Fruit fly (Drosophila melanogaster) whole organism, embryonic: ENCODE measurements around the gene CG6695.

Experiments
- Adf1 ChIP-seq: fragments of 200-800 bp; sonication (Bioruptor generic); IDR thresholded peaks from 2 replicates; pipeline ENCODE4 v1.3.6; 2022; ENCODE audit warnings: missing biosample characterization, missing genetic modification characterization
- Asciz ChIP-seq: fragments of 200-800 bp; sonication (Bioruptor generic); optimal IDR thresholded peaks from 2 replicates; lab custom pipeline; 2017; ENCODE audit warnings: missing biosample characterization, mild to moderate bottlenecking, missing genetic modification characterization, missing genetic modification reagents
- Atf-2 ChIP-seq: fragments of 200-800 bp; sonication (Bioruptor generic); optimal IDR thresholded peaks from 2 replicates; lab custom pipeline; 2016; ENCODE audit warnings: missing biosample characterization, missing genetic modification characterization
- Blimp-1 ChIP-seq: fragments of 200-800 bp; sonication (Bioruptor generic); optimal IDR thresholded peaks from 3 replicates; lab custom pipeline; 2018; ENCODE audit warnings: missing biosample characterization, missing genetic modification characterization, mild to moderate bottlenecking, moderate library complexity, missing genetic modification reagents
- CG1024 ChIP-seq: fragments of 200-800 bp; sonication (Bioruptor generic); IDR thresholded peaks from 2 replicates; pipeline ENCODE4 v1.3.6; 2022; ENCODE audit warnings: missing biosample characterization, missing genetic modification characterization
- CG10366 ChIP-seq: fragments of 200-800 bp; sonication (Bioruptor generic); IDR thresholded peaks from 2 replicates; pipeline ENCODE4 v1.3.6; 2022; ENCODE audit warnings: missing biosample characterization, missing genetic modification characterization
- CG11560 ChIP-seq: fragments of 200-800 bp; sonication (Bioruptor generic); IDR thresholded peaks from 3 replicates; pipeline ENCODE4 v1.3.6; 2022; ENCODE audit warnings: missing biosample characterization, missing genetic modification characterization
- CG12104 ChIP-seq: fragments of 200-800 bp; sonication (Bioruptor generic); optimal IDR thresholded peaks from 3 replicates; lab custom pipeline; 2016; ENCODE audit warnings: missing biosample characterization, missing genetic modification characterization
- CG12236 ChIP-seq: fragments of 200-800 bp; sonication (Bioruptor generic); optimal IDR thresholded peaks from 2 replicates; lab custom pipeline; 2016; ENCODE audit warnings: missing biosample characterization, missing genetic modification characterization
- CG13296 ChIP-seq: fragments of 200-800 bp; sonication (Bioruptor generic); optimal IDR thresholded peaks from 3 replicates; lab custom pipeline; 2018; ENCODE audit warnings: missing biosample characterization, mild to moderate bottlenecking, missing genetic modification characterization
- CG1529 ChIP-seq: fragments of 200-800 bp; sonication (Bioruptor generic); optimal IDR thresholded peaks from 3 replicates; lab custom pipeline; 2018; ENCODE audit warnings: missing biosample characterization, missing genetic modification characterization
- CG15514 ChIP-seq: fragments of 200-800 bp; sonication (Bioruptor generic); optimal IDR thresholded peaks from 3 replicates; lab custom pipeline; 2017; ENCODE audit warnings: missing biosample characterization, missing genetic modification characterization, mild to moderate bottlenecking, moderate library complexity, missing genetic modification reagents
- CG16815 ChIP-seq: fragments of 200-800 bp; sonication (Bioruptor generic); optimal IDR thresholded peaks from 3 replicates; lab custom pipeline; 2017; ENCODE audit warnings: missing biosample characterization, mild to moderate bottlenecking, missing genetic modification characterization
- CG2712 ChIP-seq: fragments of 200-800 bp; optimal IDR thresholded peaks from 3 replicates; lab custom pipeline; 2019; ENCODE audit warnings: missing biosample characterization, mild to moderate bottlenecking, missing genetic modification characterization, moderate library complexity
- CG30403 ChIP-seq: fragments of 200-800 bp; sonication (Bioruptor generic); optimal IDR thresholded peaks from 3 replicates; lab custom pipeline; 2016; ENCODE audit warnings: missing biosample characterization, missing genetic modification characterization
- CG31224 ChIP-seq: fragments of 200-800 bp; sonication (Bioruptor generic); IDR thresholded peaks from 2 replicates; pipeline ENCODE4 v1.3.6; 2022; ENCODE audit warnings: missing biosample characterization, missing genetic modification characterization
- CG31365 ChIP-seq: fragments of 200-800 bp; sonication (Bioruptor generic); optimal IDR thresholded peaks from 2 replicates; lab custom pipeline; 2018; ENCODE audit warnings: missing biosample characterization, mild to moderate bottlenecking, missing genetic modification characterization
- CG42726 ChIP-seq: fragments of 200-800 bp; sonication (Bioruptor generic); IDR thresholded peaks from 2 replicates; pipeline ENCODE4 v1.3.6; 2022; ENCODE audit warnings: missing biosample characterization, missing genetic modification characterization; ENCODE audit not compliant: partially characterized antibody
- CG4360 ChIP-seq: fragments of 200-800 bp; sonication (Bioruptor generic); IDR thresholded peaks from 2 replicates; pipeline ENCODE4 v1.3.6; 2022; ENCODE audit warnings: missing biosample characterization, missing genetic modification characterization
- CG8924 ChIP-seq: fragments of 200-800 bp; optimal IDR thresholded peaks from 3 replicates; lab custom pipeline; 2019; ENCODE audit warnings: missing biosample characterization, mild to moderate bottlenecking, missing genetic modification characterization, moderate library complexity
- CG8944 ChIP-seq: fragments of 200-800 bp; sonication (Bioruptor generic); optimal IDR thresholded peaks from 3 replicates; lab custom pipeline; 2016; ENCODE audit warnings: missing biosample characterization, missing genetic modification characterization
- Chrac-16 ChIP-seq: fragments of 200-800 bp; sonication (Bioruptor generic); optimal IDR thresholded peaks from 3 replicates; lab custom pipeline; 2016; ENCODE audit warnings: missing biosample characterization, missing genetic modification characterization
- CoRest ChIP-seq: fragments of 200-800 bp; sonication (Bioruptor generic); optimal IDR thresholded peaks from 3 replicates; lab custom pipeline; 2018; ENCODE audit warnings: missing biosample characterization, mild to moderate bottlenecking, missing genetic modification characterization, moderate library complexity
- Dad ChIP-seq: fragments of 200-800 bp; sonication (Bioruptor generic); optimal IDR thresholded peaks from 3 replicates; lab custom pipeline; 2016; ENCODE audit warnings: missing biosample characterization, missing genetic modification characterization
- Dref ChIP-seq: fragments of 200-800 bp; sonication (Bioruptor generic); IDR thresholded peaks from 2 replicates; pipeline ENCODE4 v1.3.6; 2022; ENCODE audit warnings: missing biosample characterization, missing genetic modification characterization
- Fer2 ChIP-seq: fragments of 200-800 bp; sonication (Bioruptor generic); optimal IDR thresholded peaks from 2 replicates; lab custom pipeline; 2018; ENCODE audit warnings: missing biosample characterization, mild to moderate bottlenecking, missing genetic modification characterization, moderate library complexity
- Gug ChIP-seq: fragments of 200-800 bp; sonication (Bioruptor generic); IDR thresholded peaks from 4 replicates; pipeline ENCODE4 v1.3.6; 2022; ENCODE audit warnings: missing biosample characterization, missing genetic modification characterization
- Hr78 ChIP-seq, 2 experiments: fragments of 200-800 bp in 1 of 2; fragments of >200 bp in 1 of 2; sonication (Bioruptor generic) in 1 of 2; optimal IDR thresholded peaks; 2 replicates each; lab custom pipeline; 2017 to 2019; ENCODE audit warnings: missing biosample characterization in 2 of 2, missing genetic modification characterization in 2 of 2, mild to moderate bottlenecking in 1 of 2, moderate library complexity in 1 of 2
- MBD-R2 ChIP-seq: fragments of 200-800 bp; sonication (Bioruptor generic); IDR thresholded peaks from 2 replicates; pipeline ENCODE4 v1.3.6; 2022; ENCODE audit warnings: missing biosample characterization, missing genetic modification characterization
- Med ChIP-seq: fragments of 200-800 bp; sonication (Bioruptor generic); peaks from one replicate; lab custom pipeline; 2016; ENCODE audit warnings: missing biosample characterization, missing genetic modification characterization, mild to moderate bottlenecking, inconsistent platforms, moderate library complexity
- NC2β ChIP-seq: fragments of 200-800 bp; sonication (Bioruptor generic); optimal IDR thresholded peaks from 2 replicates; lab custom pipeline; 2016; ENCODE audit warnings: missing biosample characterization, missing genetic modification characterization
- Ptx1 ChIP-seq: fragments of 200-800 bp; sonication (Bioruptor generic); IDR thresholded peaks from 2 replicates; pipeline ENCODE4 v1.3.6; 2022; ENCODE audit warnings: missing biosample characterization, missing genetic modification characterization
- az2 ChIP-seq: fragments of 200-800 bp; sonication (Bioruptor generic); optimal IDR thresholded peaks from 3 replicates; lab custom pipeline; 2016; ENCODE audit warnings: missing biosample characterization, missing genetic modification characterization
- bcd ChIP-seq: fragments of 200-800 bp; sonication (Bioruptor generic); optimal IDR thresholded peaks from 2 replicates; lab custom pipeline; 2017; ENCODE audit warnings: missing biosample characterization, mild to moderate bottlenecking, missing genetic modification characterization
- croc ChIP-seq: fragments of 200-800 bp; sonication (Bioruptor generic); conservative IDR thresholded peaks from 3 replicates; pipeline ENCODE4 v1.3.6; 2022; ENCODE audit warnings: missing biosample characterization, missing genetic modification characterization
- gcm2 ChIP-seq: fragments of 200-800 bp; sonication (Bioruptor generic); optimal IDR thresholded peaks from 2 replicates; lab custom pipeline; 2016; ENCODE audit warnings: missing biosample characterization, missing genetic modification characterization
- gro ChIP-seq: fragments of 200-800 bp; sonication (Bioruptor generic); optimal IDR thresholded peaks from 2 replicates; lab custom pipeline; 2016; ENCODE audit warnings: missing biosample characterization, missing genetic modification characterization
- gsb-n ChIP-seq: fragments of 200-800 bp; sonication (Bioruptor generic); optimal IDR thresholded peaks from 3 replicates; lab custom pipeline; 2018; ENCODE audit warnings: missing biosample characterization, mild to moderate bottlenecking, missing genetic modification characterization
- hb ChIP-seq: fragments of 200-800 bp; sonication (Bioruptor generic); IDR thresholded peaks from 3 replicates; pipeline ENCODE4 v1.3.6; 2022; ENCODE audit warnings: missing biosample characterization, missing genetic modification characterization; ENCODE audit not compliant: partially characterized antibody
- lola ChIP-seq, 3 experiments: fragments of >200 bp in 2 of 3; fragments of 200-800 bp in 1 of 3; sonication (Bioruptor generic) in 1 of 3; optimal IDR thresholded peaks; 2 replicates each; lab custom pipeline; 2017 to 2019; ENCODE audit warnings: missing biosample characterization in 3 of 3, missing genetic modification characterization in 3 of 3, mild to moderate bottlenecking in 1 of 3, moderate library complexity in 1 of 3
- pan ChIP-seq, 4 experiments: fragments of >200 bp in 3 of 4; fragments of 200-800 bp in 1 of 4; sonication (Bioruptor generic) in 1 of 4; optimal IDR thresholded peaks in 3 of 4; IDR thresholded peaks in 1 of 4; 2 replicates each; pipeline versions ENCODE4 v1.3.6 to Lab custom; 2017 to 2022; ENCODE audit warnings: missing biosample characterization in 2 of 4, missing genetic modification characterization in 2 of 4, mixed read lengths in 1 of 4
- phol ChIP-seq: fragments of 200-800 bp; sonication (Bioruptor generic); optimal IDR thresholded peaks from 3 replicates; lab custom pipeline; 2018; ENCODE audit warnings: missing biosample characterization, mild to moderate bottlenecking, missing genetic modification characterization, moderate library complexity
- pita ChIP-seq: fragments of 200-800 bp; sonication (Bioruptor generic); optimal IDR thresholded peaks from 2 replicates; lab custom pipeline; 2017; ENCODE audit warnings: missing biosample characterization, mild to moderate bottlenecking, missing genetic modification characterization
- repo ChIP-seq: fragments of 200-800 bp; sonication (Bioruptor generic); optimal IDR thresholded peaks from 2 replicates; lab custom pipeline; 2016; ENCODE audit warnings: missing biosample characterization, missing genetic modification characterization
- ro ChIP-seq: fragments of 200-800 bp; sonication (Bioruptor generic); IDR thresholded peaks from 2 replicates; pipeline ENCODE4 v1.3.6; 2022; ENCODE audit warnings: missing biosample characterization, missing genetic modification characterization
- slp2 ChIP-seq: fragments of 200-800 bp; sonication (Bioruptor generic); optimal IDR thresholded peaks from 2 replicates; lab custom pipeline; 2016; ENCODE audit warnings: missing biosample characterization, missing genetic modification characterization
- stwl ChIP-seq: fragments of 200-800 bp; sonication (Bioruptor generic); optimal IDR thresholded peaks from 3 replicates; lab custom pipeline; 2018; ENCODE audit warnings: missing biosample characterization, mild to moderate bottlenecking, missing genetic modification characterization, moderate library complexity
- tll ChIP-seq, 2 experiments: fragments of 200-800 bp in 1 of 2; fragments of >200 bp in 1 of 2; sonication (Bioruptor generic) in 1 of 2; optimal IDR thresholded peaks; 2 replicates each; lab custom pipeline; 2017 to 2019; ENCODE audit warnings: missing biosample characterization in 2 of 2, missing genetic modification characterization in 2 of 2, mild to moderate bottlenecking in 1 of 2, moderate library complexity in 1 of 2
- tna ChIP-seq: fragments of 200-800 bp; sonication (Bioruptor generic); IDR thresholded peaks from 2 replicates; pipeline ENCODE4 v1.3.6; 2022; ENCODE audit warnings: missing biosample characterization, missing genetic modification characterization; ENCODE audit not compliant: partially characterized antibody

The CG6695 gene

DNA sequence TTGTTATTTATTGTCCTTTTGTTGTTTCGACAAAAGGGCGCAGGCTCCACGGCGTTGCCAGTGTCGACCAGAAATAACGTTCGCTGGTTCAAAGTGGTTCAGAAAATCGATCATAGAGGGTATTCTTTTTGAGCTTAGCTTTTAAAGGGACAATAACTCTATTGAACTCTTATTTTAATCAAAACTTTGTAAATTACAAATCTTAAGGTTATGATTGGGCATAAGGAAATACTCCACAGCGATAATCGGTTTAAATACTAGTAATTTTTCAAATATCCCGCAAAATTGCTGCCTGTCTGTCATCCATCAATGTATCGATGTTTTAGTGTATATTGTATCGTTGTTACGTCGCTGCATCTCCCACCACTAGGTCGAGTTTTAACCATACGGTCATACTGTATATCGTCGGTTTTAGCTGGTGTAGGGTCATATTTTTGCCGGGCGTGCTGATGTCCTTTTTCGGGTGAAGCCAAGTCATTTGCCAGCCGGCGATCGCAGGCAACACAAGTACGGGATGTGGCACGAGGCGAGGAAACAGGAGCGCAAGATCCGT lies at the start of gene CG6695, which contains the start of gene CG31125 (continued):
- peak; percentile 53 for TF ChIP-seq Ptx1 (GFP tag; lab: Robert Waterston, UW)
- TF ChIP-seq CG16815 (GFP tag; lab: Kevin White, UChicago), result peak; percentile 8
- TF ChIP-seq MBD-R2 (GFP tag; lab: Robert Waterston, UW), result peak; percentile 80
- no peak for TF ChIP-seq Blimp-1 (GFP tag; lab: Kevin White, UChicago)
- TF ChIP-seq croc (GFP tag; lab: Robert Waterston, UW), result no peak
- TF ChIP-seq CG12104 (GFP tag; lab: Kevin White, UChicago), result peak; percentile 22
- no peak for TF ChIP-seq Asciz (GFP tag; lab: Kevin White, UChicago)
- peak; percentile 34 for TF ChIP-seq slp2 (GFP tag; lab: Kevin White, UChicago)
- peak; percentile 37 for TF ChIP-seq az2 (GFP tag; lab: Kevin White, UChicago)
- TF ChIP-seq phol (tag; lab: Kevin White, UChicago), result peak; percentile 82
- TF ChIP-seq pita, result no peak
- TF ChIP-seq Med, result peak; percentile 93
- peak; percentile 62 for TF ChIP-seq Atf-2 (GFP tag; lab: Kevin White, UChicago)
- peak; percentile 90 for TF ChIP-seq Dref (GFP tag; lab: Robert Waterston, UW)
- TF ChIP-seq lola (GFP tag; optimal IDR thresholded peaks at IDR 0.05; lab: Kevin White, UChicago), result peak in 1 of 3 experiments; percentile 44
- TF ChIP-seq CG31224, result no peak
- TF ChIP-seq CG2712 (tag; lab: Kevin White, UChicago), result peak; percentile 62
- TF ChIP-seq tna (GFP tag; lab: Robert Waterston, UW), result peak; percentile 57
- peak; percentile 28; the same call in 1 of the 2 replicates for TF ChIP-seq CG10366 (GFP tag; lab: Robert Waterston, UW)
- TF ChIP-seq CG31365 (tag; lab: Kevin White, UChicago), result no peak
- peak; percentile 2 for TF ChIP-seq Fer2 (tag; lab: Kevin White, UChicago)
- no peak for TF ChIP-seq CG11560 (tag; lab: Robert Waterston, UW)
- peak; percentile 77 for TF ChIP-seq CoRest (tag; lab: Kevin White, UChicago)
- TF ChIP-seq gsb-n (tag; lab: Kevin White, UChicago), result no peak
- peak; percentile 63 for TF ChIP-seq CG30403 (GFP tag; lab: Kevin White, UChicago)
- TF ChIP-seq Hr78 (GFP tag; optimal IDR thresholded peaks at IDR 0.05; lab: Kevin White, UChicago), result no peak
- TF ChIP-seq tll (GFP tag; optimal IDR thresholded peaks at IDR 0.05; lab: Kevin White, UChicago), result peak; percentile 44
- no peak for TF ChIP-seq pan (optimal IDR thresholded peaks at IDR 0.05; lab: Kevin White, UChicago)
- TF ChIP-seq pan (GFP tag; optimal IDR thresholded peaks at IDR 0.05 in 1 of 2, IDR thresholded peaks at IDR 0.05 in 1 of 2), result no peak
- peak; percentile 40 for TF ChIP-seq Dad
- peak; percentile 23 for TF ChIP-seq Chrac-16 (GFP tag; lab: Kevin White, UChicago)
- TF ChIP-seq NC2β (GFP tag; lab: Kevin White, UChicago), result peak; percentile 56
- TF ChIP-seq CG1024 (GFP tag; lab: Robert Waterston, UW), result 0 out of 2 replicates have a peak, but pooled peaks have one; percentile 9
- no peak for TF ChIP-seq CG4360 (GFP tag; lab: Robert Waterston, UW)
- TF ChIP-seq CG15514 (GFP tag; lab: Kevin White, UChicago), result peak; percentile 98
- TF ChIP-seq CG8944 (GFP tag; lab: Kevin White, UChicago), result peak; percentile 49
- peak; percentile 27; the same call in 1 of the 2 replicates for TF ChIP-seq Adf1 (GFP tag; lab: Robert Waterston, UW)
- TF ChIP-seq bcd (GFP tag; lab: Kevin White, UChicago), result peak; percentile 31
- peak; percentile 23 for TF ChIP-seq repo
- peak; percentile 60; the same call in 2 of the 4 replicates for TF ChIP-seq Gug (GFP tag; lab: Robert Waterston, UW)
- TF ChIP-seq gcm2 (GFP tag; lab: Kevin White, UChicago), result no peak
- peak; percentile 78 for TF ChIP-seq hb
- TF ChIP-seq stwl, result peak; percentile 62
- TF ChIP-seq CG1529 (GFP tag; lab: Kevin White, UChicago), result no peak
- no peak for TF ChIP-seq ro (GFP tag; lab: Robert Waterston, UW)
- TF ChIP-seq CG12236 (GFP tag; lab: Kevin White, UChicago), result peak; percentile 28
- TF ChIP-seq gro (GFP tag; lab: Kevin White, UChicago), result peak; percentile 85
- peak; percentile 30 for TF ChIP-seq CG8924
- TF ChIP-seq CG13296 (GFP tag; lab: Kevin White, UChicago), result no peak
- TF ChIP-seq CG42726 (GFP tag; lab: Robert Waterston, UW), result 0 out of 2 replicates have a peak, but pooled peaks have one; percentile 38
